Fruit fly (Drosophila melanogaster) whole organism, prepupa: Measurements from ENCODE around the gene AOX1.
A peak's percentile ranks its signal among the peaks of the same experiment; 100 is the strongest.

Source experiments
- Blimp-1 ChIP-seq: fragments of 200-800 bp; sonication (Bioruptor generic); optimal IDR thresholded peaks from 3 replicates; lab custom pipeline; 2017; ENCODE audit warnings: missing biosample characterization, missing genetic modification characterization, mild to moderate bottlenecking, moderate library complexity, missing genetic modification reagents
- CG10669 ChIP-seq: fragments of 200-800 bp; sonication (Bioruptor generic); optimal IDR thresholded peaks from 3 replicates; lab custom pipeline; 2018; ENCODE audit warnings: missing biosample characterization, mild to moderate bottlenecking, missing genetic modification characterization, moderate library complexity
- CG11294 ChIP-seq: fragments of 200-800 bp; sonication (Bioruptor generic); IDR thresholded peaks from 2 replicates; pipeline ENCODE4 v1.3.6; 2022; ENCODE audit warnings: missing biosample characterization, missing genetic modification characterization
- CG11902 ChIP-seq: fragments of 200-800 bp; sonication (Bioruptor generic); optimal IDR thresholded peaks from 3 replicates; lab custom pipeline; 2016; ENCODE audit warnings: missing biosample characterization, missing genetic modification characterization
- CG15336 ChIP-seq: fragments of 200-800 bp; sonication (Bioruptor generic); IDR thresholded peaks from 2 replicates; pipeline ENCODE4 v1.3.6; 2022; ENCODE audit warnings: missing biosample characterization, missing genetic modification characterization
- CG1621 ChIP-seq: fragments of 200-800 bp; sonication (Bioruptor generic); optimal IDR thresholded peaks from 3 replicates; lab custom pipeline; 2018; ENCODE audit warnings: missing biosample characterization, mild to moderate bottlenecking, missing genetic modification characterization
- CG16779 ChIP-seq: fragments of 200-800 bp; sonication (Bioruptor generic); optimal IDR thresholded peaks from 3 replicates; lab custom pipeline; 2017; ENCODE audit warnings: missing biosample characterization, mild to moderate bottlenecking, missing genetic modification characterization
- CG3032 ChIP-seq: fragments of 200-800 bp; optimal IDR thresholded peaks from 2 replicates; lab custom pipeline; 2019; ENCODE audit warnings: missing biosample characterization, mild to moderate bottlenecking, missing genetic modification characterization, moderate library complexity
- CG31627 ChIP-seq: fragments of 200-800 bp; sonication (Bioruptor generic); optimal IDR thresholded peaks from 3 replicates; lab custom pipeline; 2016; ENCODE audit warnings: missing biosample characterization, missing genetic modification characterization
- CG32006 ChIP-seq: fragments of 200-800 bp; sonication (Bioruptor generic); optimal IDR thresholded peaks from 3 replicates; lab custom pipeline; 2017; ENCODE audit warnings: missing biosample characterization, mild to moderate bottlenecking, missing genetic modification characterization
- CG34406 ChIP-seq: fragments of 200-800 bp; sonication (Bioruptor generic); optimal IDR thresholded peaks from 3 replicates; lab custom pipeline; 2016; ENCODE audit warnings: missing biosample characterization, missing genetic modification characterization
- CG4318 ChIP-seq: fragments of 200-800 bp; sonication (Bioruptor generic); optimal IDR thresholded peaks from 3 replicates; lab custom pipeline; 2017; ENCODE audit warnings: missing biosample characterization, mild to moderate bottlenecking, missing genetic modification characterization
- CG6276 ChIP-seq: fragments of 200-800 bp; sonication (Bioruptor generic); optimal IDR thresholded peaks from 2 replicates; lab custom pipeline; 2017; ENCODE audit warnings: missing biosample characterization, mild to moderate bottlenecking, missing genetic modification characterization
- CG6792 ChIP-seq: fragments of 200-800 bp; sonication (Bioruptor generic); optimal IDR thresholded peaks from 3 replicates; lab custom pipeline; 2016; ENCODE audit warnings: missing biosample characterization, missing genetic modification characterization
- CG6808 ChIP-seq: fragments of 200-800 bp; sonication (Bioruptor generic); optimal IDR thresholded peaks from 3 replicates; lab custom pipeline; 2017; ENCODE audit warnings: missing biosample characterization, missing genetic modification characterization, mild to moderate bottlenecking, moderate library complexity, missing genetic modification reagents
- CG6854 ChIP-seq: fragments of 200-800 bp; sonication (Bioruptor generic); optimal IDR thresholded peaks from 2 replicates; lab custom pipeline; 2017; ENCODE audit warnings: missing biosample characterization, mild to moderate bottlenecking, missing genetic modification characterization
- CG7368 ChIP-seq: fragments of 200-800 bp; sonication (Bioruptor generic); optimal IDR thresholded peaks from 3 replicates; lab custom pipeline; 2016; ENCODE audit warnings: missing biosample characterization, missing genetic modification characterization
- CG8319 ChIP-seq: fragments of 200-800 bp; sonication (Bioruptor generic); optimal IDR thresholded peaks from 3 replicates; lab custom pipeline; 2016; ENCODE audit warnings: missing biosample characterization, missing genetic modification characterization
- CG8632 ChIP-seq: fragments of 200-800 bp; sonication (Bioruptor generic); optimal IDR thresholded peaks from 3 replicates; lab custom pipeline; 2016; ENCODE audit warnings: missing biosample characterization, missing genetic modification characterization
- Eip75B ChIP-seq: fragments of 200-800 bp; sonication (Bioruptor generic); optimal IDR thresholded peaks from 3 replicates; lab custom pipeline; 2016; ENCODE audit warnings: missing biosample characterization, missing genetic modification characterization
- Eip93F ChIP-seq: fragments of 200-800 bp; sonication (Bioruptor generic); optimal IDR thresholded peaks from 2 replicates; lab custom pipeline; 2016; ENCODE audit warnings: missing biosample characterization, mild to moderate bottlenecking, missing genetic modification characterization
- Ets96B ChIP-seq: fragments of 200-800 bp; optimal IDR thresholded peaks from 2 replicates; lab custom pipeline; 2019; ENCODE audit warnings: missing biosample characterization, mild to moderate bottlenecking, missing genetic modification characterization, moderate library complexity
- Gug ChIP-seq: fragments of 200-800 bp; sonication (Bioruptor generic); IDR thresholded peaks from 2 replicates; pipeline ENCODE4 v1.3.6; 2022; ENCODE audit warnings: missing biosample characterization, missing genetic modification characterization
- Hr38 ChIP-seq: sonication (Bioruptor generic); optimal IDR thresholded peaks from 2 replicates; lab custom pipeline; 2016; ENCODE audit warnings: missing biosample characterization, missing genetic modification characterization
- Hr39 ChIP-seq: fragments of 200-800 bp; sonication (Bioruptor generic); optimal IDR thresholded peaks from 2 replicates; lab custom pipeline; 2016; ENCODE audit warnings: missing biosample characterization, missing genetic modification characterization
- Hr4 ChIP-seq: fragments of 200-800 bp; sonication (Bioruptor generic); optimal IDR thresholded peaks from 3 replicates; lab custom pipeline; 2016; ENCODE audit warnings: missing biosample characterization, missing genetic modification characterization
- Met ChIP-seq: fragments of 200-800 bp; sonication (Bioruptor generic); optimal IDR thresholded peaks from 3 replicates; lab custom pipeline; 2016; ENCODE audit warnings: missing biosample characterization, missing genetic modification characterization
- Smox ChIP-seq: fragments of 200-800 bp; sonication (Bioruptor generic); optimal IDR thresholded peaks from 3 replicates; lab custom pipeline; 2016; ENCODE audit warnings: missing biosample characterization, missing genetic modification characterization
- Sox102F ChIP-seq: fragments of 200-800 bp; sonication (Bioruptor generic); optimal IDR thresholded peaks from 2 replicates; lab custom pipeline; 2016; ENCODE audit warnings: missing biosample characterization, mild to moderate bottlenecking, missing genetic modification characterization
- Sox14 ChIP-seq: fragments of 200-800 bp; sonication (Bioruptor generic); optimal IDR thresholded peaks from 3 replicates; lab custom pipeline; 2016; ENCODE audit warnings: missing biosample characterization, missing genetic modification characterization
- Sox15 ChIP-seq: fragments of 200-800 bp; sonication (Bioruptor generic); optimal IDR thresholded peaks from 3 replicates; lab custom pipeline; 2016; ENCODE audit warnings: missing biosample characterization, missing genetic modification characterization
- achi ChIP-seq: fragments of 200-800 bp; sonication (Bioruptor generic); optimal IDR thresholded peaks from 3 replicates; lab custom pipeline; 2016; ENCODE audit warnings: missing biosample characterization, missing genetic modification characterization
- cyc ChIP-seq: fragments of 200-800 bp; sonication (Bioruptor generic); optimal IDR thresholded peaks from 3 replicates; lab custom pipeline; 2016; ENCODE audit warnings: missing biosample characterization, missing genetic modification characterization
- dac ChIP-seq: fragments of 200-800 bp; sonication (Bioruptor generic); optimal IDR thresholded peaks from 2 replicates; lab custom pipeline; 2017; ENCODE audit warnings: missing biosample characterization, mild to moderate bottlenecking, missing genetic modification characterization
- dsx ChIP-seq: fragments of 200-800 bp; optimal IDR thresholded peaks from 3 replicates; lab custom pipeline; 2019; ENCODE audit warnings: missing biosample characterization, mild to moderate bottlenecking, missing genetic modification characterization, moderate library complexity; ENCODE audit not compliant: poor library complexity, severe bottlenecking
- eg ChIP-seq: fragments of 200-800 bp; sonication (Bioruptor generic); IDR thresholded peaks from 3 replicates; pipeline ENCODE4 v1.3.6; 2022; ENCODE audit warnings: missing biosample characterization, missing genetic modification characterization
- esn ChIP-seq: fragments of 200-800 bp; sonication (Bioruptor generic); optimal IDR thresholded peaks from 2 replicates; lab custom pipeline; 2016; ENCODE audit warnings: missing biosample characterization, mild to moderate bottlenecking, missing genetic modification characterization, moderate library complexity
- fd59A ChIP-seq: fragments of 200-800 bp; sonication (Bioruptor generic); optimal IDR thresholded peaks from 2 replicates; lab custom pipeline; 2017; ENCODE audit warnings: missing biosample characterization, mild to moderate bottlenecking, missing genetic modification characterization, missing genetic modification reagents
- fd85E ChIP-seq: fragments of 200-800 bp; sonication (Bioruptor generic); optimal IDR thresholded peaks from 3 replicates; lab custom pipeline; 2016; ENCODE audit warnings: missing biosample characterization, missing genetic modification characterization
- lz ChIP-seq: fragments of 200-800 bp; sonication (Bioruptor generic); optimal IDR thresholded peaks from 3 replicates; lab custom pipeline; 2016; ENCODE audit warnings: missing biosample characterization, missing genetic modification characterization
- net ChIP-seq: fragments of 200-800 bp; sonication (Bioruptor generic); optimal IDR thresholded peaks from 3 replicates; lab custom pipeline; 2016; ENCODE audit warnings: missing biosample characterization, missing genetic modification characterization
- salr ChIP-seq, 2 experiments: fragments of 200-800 bp; sonication (Bioruptor generic); optimal IDR thresholded peaks; 3 replicates each; lab custom pipeline; 2016 to 2018; ENCODE audit warnings: missing biosample characterization in 2 of 2, missing genetic modification characterization in 2 of 2, mild to moderate bottlenecking in 1 of 2
- ss ChIP-seq, 2 experiments: fragments of 200-800 bp; sonication (Bioruptor generic); optimal IDR thresholded peaks; 2 replicates in 1 of 2; 3 replicates in 1 of 2; lab custom pipeline; 2017 to 2018; ENCODE audit warnings: mild to moderate bottlenecking in 2 of 2, missing biosample characterization in 2 of 2, missing genetic modification characterization in 2 of 2, moderate library complexity in 1 of 2
- svp ChIP-seq: fragments of 200-800 bp; sonication (Bioruptor generic); peaks from one replicate; lab custom pipeline; 2016; ENCODE audit warnings: missing biosample characterization, missing genetic modification characterization
- topi ChIP-seq: fragments of 200-800 bp; sonication (Bioruptor generic); optimal IDR thresholded peaks from 3 replicates; lab custom pipeline; 2016; ENCODE audit warnings: missing biosample characterization, missing genetic modification characterization

Gene AOX1

DNA sequence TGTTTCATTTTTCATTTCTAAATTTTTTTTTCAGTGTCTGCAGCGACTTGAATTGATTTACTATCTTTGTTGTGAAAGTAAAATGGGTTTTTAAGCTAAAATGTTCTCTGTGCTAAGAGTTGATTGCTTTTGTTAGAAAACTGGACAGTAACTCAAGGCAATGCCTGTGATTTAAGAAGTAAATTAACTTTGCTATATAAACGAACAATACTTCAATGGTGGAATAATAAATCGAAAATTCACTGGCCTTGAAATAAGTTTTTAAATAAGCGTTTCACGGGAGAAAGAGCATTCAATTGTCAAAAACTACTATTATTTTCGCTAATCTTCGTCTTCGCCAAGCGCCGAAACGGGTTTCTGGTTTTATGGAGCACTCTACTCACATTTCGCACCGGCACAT, 3.8 kb upstream of the AOX1 start (continued):
- peak; percentile 72 for TF ChIP-seq svp (GFP tag; lab: Kevin White, UChicago)
- no peak for TF ChIP-seq Eip93F (GFP tag; lab: Kevin White, UChicago)
- TF ChIP-seq Gug (GFP tag; lab: Robert Waterston, UW): no peak
- TF ChIP-seq Smox (GFP tag; lab: Kevin White, UChicago): peak; percentile 29
- TF ChIP-seq lz (GFP tag; lab: Kevin White, UChicago): peak; percentile 1
- TF ChIP-seq CG10669 (GFP tag; lab: Kevin White, UChicago): no peak
- TF ChIP-seq CG6854 (GFP tag; lab: Kevin White, UChicago): no peak
- peak; percentile 0 for TF ChIP-seq Sox15 (GFP tag; lab: Kevin White, UChicago)
- peak; percentile 28 for TF ChIP-seq Met (GFP tag; lab: Kevin White, UChicago)
- TF ChIP-seq eg: peak; percentile 68
- peak; percentile 32 for TF ChIP-seq Hr39 (GFP tag; lab: Kevin White, UChicago)
- no peak for TF ChIP-seq CG11294
- no peak for TF ChIP-seq CG6808
- no peak for TF ChIP-seq Hr38 (GFP tag; lab: Kevin White, UChicago)
- TF ChIP-seq CG8319 (GFP tag; lab: Kevin White, UChicago): no peak
- no peak for TF ChIP-seq CG1621 (tag; lab: Kevin White, UChicago)
- TF ChIP-seq dac: peak; percentile 6
- peak; percentile 68 for TF ChIP-seq CG15336 (GFP tag; lab: Robert Waterston, UW)
- TF ChIP-seq Ets96B (tag; lab: Kevin White, UChicago): no peak
- peak; percentile 49 for TF ChIP-seq CG4318 (GFP tag; lab: Kevin White, UChicago)
- peak; percentile 55 for TF ChIP-seq achi (GFP tag; lab: Kevin White, UChicago)
- peak; percentile 26 for TF ChIP-seq CG8632 (GFP tag; lab: Kevin White, UChicago)
- TF ChIP-seq CG34406 (GFP tag; lab: Kevin White, UChicago): no peak
- TF ChIP-seq CG11902 (GFP tag; lab: Kevin White, UChicago): peak; percentile 14
- TF ChIP-seq net (GFP tag; lab: Kevin White, UChicago): peak; percentile 47
- peak; percentile 72 for TF ChIP-seq Hr4 (GFP tag; lab: Kevin White, UChicago)
- peak; percentile 15 for TF ChIP-seq CG31627
- TF ChIP-seq Eip75B (GFP tag; lab: Kevin White, UChicago): peak; percentile 34
- peak; percentile 23 for TF ChIP-seq Sox102F (GFP tag; lab: Kevin White, UChicago)
- peak; percentile 3 for TF ChIP-seq cyc (GFP tag; lab: Kevin White, UChicago)
- peak; percentile 38 for TF ChIP-seq CG6792 (GFP tag; lab: Kevin White, UChicago)
- TF ChIP-seq Blimp-1 (GFP tag; lab: Kevin White, UChicago): no peak
- TF ChIP-seq CG6276: peak; percentile 56
- TF ChIP-seq CG16779 (tag; lab: Kevin White, UChicago): no peak
- peak in 1 of 2 experiments; percentile 33 for TF ChIP-seq salr (GFP tag; optimal IDR thresholded peaks at IDR 0.05; lab: Kevin White, UChicago)
- TF ChIP-seq fd59A (GFP tag; lab: Kevin White, UChicago): no peak
- peak; percentile 32 for TF ChIP-seq esn (GFP tag; lab: Kevin White, UChicago)

DNA sequence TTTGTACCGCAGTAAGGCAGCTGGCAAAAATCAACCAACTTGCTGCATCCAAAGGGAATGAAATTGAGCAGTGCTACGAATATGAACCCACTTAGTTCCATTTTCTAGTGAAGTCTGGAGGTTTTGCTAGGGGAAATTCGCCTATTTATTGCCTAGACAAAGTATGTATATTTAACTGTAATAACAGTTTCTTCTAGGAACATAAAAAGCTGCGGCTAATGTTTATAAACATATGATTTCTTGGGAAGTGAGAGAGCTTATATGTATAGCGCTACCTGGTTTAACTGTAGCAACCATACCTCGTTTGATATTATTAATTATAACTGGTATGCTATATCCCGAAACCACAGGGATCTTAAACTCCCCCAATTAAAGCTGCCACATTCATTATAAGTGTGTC, 5.7 kb downstream of the AOX1 start, which contains the start of gene CG31296:
Gene CG31296 (minus strand): TSS at position 101 of the 400 bp plus-strand sequence.
- TF ChIP-seq Sox14 (GFP tag; lab: Kevin White, UChicago) (no peak), CG7368 (GFP tag; lab: Kevin White, UChicago) (no peak), fd85E (GFP tag; lab: Kevin White, UChicago) (no peak), topi (GFP tag; lab: Kevin White, UChicago) (no peak), CG3032 (tag; lab: Kevin White, UChicago) (no peak), dsx (no peak), eg (no peak), CG6854 (GFP tag; lab: Kevin White, UChicago) (no peak), CG6792 (GFP tag; lab: Kevin White, UChicago) (no peak), CG11902 (GFP tag; lab: Kevin White, UChicago) (no peak), Hr39 (GFP tag; lab: Kevin White, UChicago) (no peak), CG16779 (tag; lab: Kevin White, UChicago) (no peak), CG32006 (GFP tag; lab: Kevin White, UChicago) (no peak), ss (GFP tag; optimal IDR thresholded peaks at IDR 0.05; lab: Kevin White, UChicago) (no peak)
